Fruit fly (Drosophila melanogaster) whole organism, prepupa: ENCODE data around the gene CG44815.

ENCODE experiments used
- Blimp-1 ChIP-seq: fragments of 200-800 bp; sonication (Bioruptor generic); optimal IDR thresholded peaks from 3 replicates; lab custom pipeline; 2017; ENCODE audit warnings: missing biosample characterization, missing genetic modification characterization, mild to moderate bottlenecking, moderate library complexity, missing genetic modification reagents
- CG10631 ChIP-seq: fragments of 200-800 bp; sonication (Bioruptor generic); optimal IDR thresholded peaks from 2 replicates; lab custom pipeline; 2016; ENCODE audit warnings: missing biosample characterization, missing genetic modification characterization
- CG10669 ChIP-seq: fragments of 200-800 bp; sonication (Bioruptor generic); optimal IDR thresholded peaks from 3 replicates; lab custom pipeline; 2018; ENCODE audit warnings: missing biosample characterization, mild to moderate bottlenecking, missing genetic modification characterization, moderate library complexity
- CG11294 ChIP-seq: fragments of 200-800 bp; sonication (Bioruptor generic); IDR thresholded peaks from 2 replicates; pipeline ENCODE4 v1.3.6; 2022; ENCODE audit warnings: missing biosample characterization, missing genetic modification characterization
- CG11762 ChIP-seq: fragments of 200-800 bp; sonication (Bioruptor generic); optimal IDR thresholded peaks from 3 replicates; lab custom pipeline; 2016; ENCODE audit warnings: missing biosample characterization, missing genetic modification characterization; ENCODE audit not compliant: insufficient read depth
- CG11902 ChIP-seq: fragments of 200-800 bp; sonication (Bioruptor generic); optimal IDR thresholded peaks from 3 replicates; lab custom pipeline; 2016; ENCODE audit warnings: missing biosample characterization, missing genetic modification characterization
- CG15336 ChIP-seq: fragments of 200-800 bp; sonication (Bioruptor generic); IDR thresholded peaks from 2 replicates; pipeline ENCODE4 v1.3.6; 2022; ENCODE audit warnings: missing biosample characterization, missing genetic modification characterization
- CG16779 ChIP-seq: fragments of 200-800 bp; sonication (Bioruptor generic); optimal IDR thresholded peaks from 3 replicates; lab custom pipeline; 2017; ENCODE audit warnings: missing biosample characterization, mild to moderate bottlenecking, missing genetic modification characterization
- CG3032 ChIP-seq: fragments of 200-800 bp; optimal IDR thresholded peaks from 2 replicates; lab custom pipeline; 2019; ENCODE audit warnings: missing biosample characterization, mild to moderate bottlenecking, missing genetic modification characterization, moderate library complexity
- CG32006 ChIP-seq: fragments of 200-800 bp; sonication (Bioruptor generic); optimal IDR thresholded peaks from 3 replicates; lab custom pipeline; 2017; ENCODE audit warnings: missing biosample characterization, mild to moderate bottlenecking, missing genetic modification characterization
- CG34406 ChIP-seq: fragments of 200-800 bp; sonication (Bioruptor generic); optimal IDR thresholded peaks from 3 replicates; lab custom pipeline; 2016; ENCODE audit warnings: missing biosample characterization, missing genetic modification characterization
- CG3919 ChIP-seq: fragments of 200-800 bp; sonication (Bioruptor generic); optimal IDR thresholded peaks from 3 replicates; lab custom pipeline; 2016; ENCODE audit warnings: missing biosample characterization, missing genetic modification characterization
- CG4318 ChIP-seq: fragments of 200-800 bp; sonication (Bioruptor generic); optimal IDR thresholded peaks from 3 replicates; lab custom pipeline; 2017; ENCODE audit warnings: missing biosample characterization, mild to moderate bottlenecking, missing genetic modification characterization
- CG6163 ChIP-seq: fragments of 200-800 bp; sonication (Bioruptor generic); IDR thresholded peaks from 3 replicates; pipeline ENCODE4 v1.3.6; 2022; ENCODE audit warnings: missing biosample characterization, missing genetic modification characterization
- CG6276 ChIP-seq: fragments of 200-800 bp; sonication (Bioruptor generic); optimal IDR thresholded peaks from 2 replicates; lab custom pipeline; 2017; ENCODE audit warnings: missing biosample characterization, mild to moderate bottlenecking, missing genetic modification characterization
- CG6792 ChIP-seq: fragments of 200-800 bp; sonication (Bioruptor generic); optimal IDR thresholded peaks from 3 replicates; lab custom pipeline; 2016; ENCODE audit warnings: missing biosample characterization, missing genetic modification characterization
- CG6808 ChIP-seq: fragments of 200-800 bp; sonication (Bioruptor generic); optimal IDR thresholded peaks from 3 replicates; lab custom pipeline; 2017; ENCODE audit warnings: missing biosample characterization, missing genetic modification characterization, mild to moderate bottlenecking, moderate library complexity, missing genetic modification reagents
- CG7368 ChIP-seq: fragments of 200-800 bp; sonication (Bioruptor generic); optimal IDR thresholded peaks from 3 replicates; lab custom pipeline; 2016; ENCODE audit warnings: missing biosample characterization, missing genetic modification characterization
- CG8119 ChIP-seq: fragments of 200-800 bp; sonication (Bioruptor generic); IDR thresholded peaks from 3 replicates; pipeline ENCODE4 v1.3.6; 2022; ENCODE audit warnings: missing biosample characterization, missing genetic modification characterization
- CG8632 ChIP-seq: fragments of 200-800 bp; sonication (Bioruptor generic); optimal IDR thresholded peaks from 3 replicates; lab custom pipeline; 2016; ENCODE audit warnings: missing biosample characterization, missing genetic modification characterization
- CG9139 ChIP-seq: fragments of 200-800 bp; sonication (Bioruptor generic); optimal IDR thresholded peaks from 3 replicates; lab custom pipeline; 2017; ENCODE audit warnings: missing biosample characterization, mild to moderate bottlenecking, missing genetic modification characterization
- Eip75B ChIP-seq: fragments of 200-800 bp; sonication (Bioruptor generic); optimal IDR thresholded peaks from 3 replicates; lab custom pipeline; 2016; ENCODE audit warnings: missing biosample characterization, missing genetic modification characterization
- Eip78C ChIP-seq: fragments of 200-800 bp; sonication (Bioruptor generic); peaks from one replicate; lab custom pipeline; 2016; ENCODE audit warnings: missing biosample characterization, missing genetic modification characterization
- Eip93F ChIP-seq: fragments of 200-800 bp; sonication (Bioruptor generic); optimal IDR thresholded peaks from 2 replicates; lab custom pipeline; 2016; ENCODE audit warnings: missing biosample characterization, mild to moderate bottlenecking, missing genetic modification characterization
- Ets96B ChIP-seq: fragments of 200-800 bp; optimal IDR thresholded peaks from 2 replicates; lab custom pipeline; 2019; ENCODE audit warnings: missing biosample characterization, mild to moderate bottlenecking, missing genetic modification characterization, moderate library complexity
- Gug ChIP-seq: fragments of 200-800 bp; sonication (Bioruptor generic); IDR thresholded peaks from 2 replicates; pipeline ENCODE4 v1.3.6; 2022; ENCODE audit warnings: missing biosample characterization, missing genetic modification characterization
- Hr38 ChIP-seq: sonication (Bioruptor generic); optimal IDR thresholded peaks from 2 replicates; lab custom pipeline; 2016; ENCODE audit warnings: missing biosample characterization, missing genetic modification characterization
- Hr39 ChIP-seq: fragments of 200-800 bp; sonication (Bioruptor generic); optimal IDR thresholded peaks from 2 replicates; lab custom pipeline; 2016; ENCODE audit warnings: missing biosample characterization, missing genetic modification characterization
- Hr4 ChIP-seq: fragments of 200-800 bp; sonication (Bioruptor generic); optimal IDR thresholded peaks from 3 replicates; lab custom pipeline; 2016; ENCODE audit warnings: missing biosample characterization, missing genetic modification characterization
- Lpt ChIP-seq: fragments of 200-800 bp; sonication (Bioruptor generic); optimal IDR thresholded peaks from 3 replicates; lab custom pipeline; 2016; ENCODE audit warnings: missing biosample characterization, missing genetic modification characterization
- OdsH ChIP-seq: fragments of 200-800 bp; sonication (Bioruptor generic); optimal IDR thresholded peaks from 3 replicates; lab custom pipeline; 2016; ENCODE audit warnings: missing biosample characterization, missing genetic modification characterization
- Smox ChIP-seq: fragments of 200-800 bp; sonication (Bioruptor generic); optimal IDR thresholded peaks from 3 replicates; lab custom pipeline; 2016; ENCODE audit warnings: missing biosample characterization, missing genetic modification characterization
- Sox102F ChIP-seq: fragments of 200-800 bp; sonication (Bioruptor generic); optimal IDR thresholded peaks from 2 replicates; lab custom pipeline; 2016; ENCODE audit warnings: missing biosample characterization, mild to moderate bottlenecking, missing genetic modification characterization
- Sox15 ChIP-seq: fragments of 200-800 bp; sonication (Bioruptor generic); optimal IDR thresholded peaks from 3 replicates; lab custom pipeline; 2016; ENCODE audit warnings: missing biosample characterization, missing genetic modification characterization
- acj6 ChIP-seq: fragments of 200-800 bp; sonication (Bioruptor generic); optimal IDR thresholded peaks from 3 replicates; lab custom pipeline; 2016; ENCODE audit warnings: missing biosample characterization, missing genetic modification characterization
- dsx ChIP-seq: fragments of 200-800 bp; optimal IDR thresholded peaks from 3 replicates; lab custom pipeline; 2019; ENCODE audit warnings: missing biosample characterization, mild to moderate bottlenecking, missing genetic modification characterization, moderate library complexity; ENCODE audit not compliant: poor library complexity, severe bottlenecking
- eg ChIP-seq: fragments of 200-800 bp; sonication (Bioruptor generic); IDR thresholded peaks from 3 replicates; pipeline ENCODE4 v1.3.6; 2022; ENCODE audit warnings: missing biosample characterization, missing genetic modification characterization
- esn ChIP-seq: fragments of 200-800 bp; sonication (Bioruptor generic); optimal IDR thresholded peaks from 2 replicates; lab custom pipeline; 2016; ENCODE audit warnings: missing biosample characterization, mild to moderate bottlenecking, missing genetic modification characterization, moderate library complexity
- fd59A ChIP-seq: fragments of 200-800 bp; sonication (Bioruptor generic); optimal IDR thresholded peaks from 2 replicates; lab custom pipeline; 2017; ENCODE audit warnings: missing biosample characterization, mild to moderate bottlenecking, missing genetic modification characterization, missing genetic modification reagents
- fd85E ChIP-seq: fragments of 200-800 bp; sonication (Bioruptor generic); optimal IDR thresholded peaks from 3 replicates; lab custom pipeline; 2016; ENCODE audit warnings: missing biosample characterization, missing genetic modification characterization
- fkh ChIP-seq: fragments of 200-800 bp; sonication (Bioruptor generic); optimal IDR thresholded peaks from 3 replicates; lab custom pipeline; 2017; ENCODE audit warnings: missing biosample characterization, mild to moderate bottlenecking, missing genetic modification characterization, moderate library complexity
- net ChIP-seq: fragments of 200-800 bp; sonication (Bioruptor generic); optimal IDR thresholded peaks from 3 replicates; lab custom pipeline; 2016; ENCODE audit warnings: missing biosample characterization, missing genetic modification characterization
- pdm3 ChIP-seq: fragments of 200-800 bp; sonication (Bioruptor generic); optimal IDR thresholded peaks from 3 replicates; lab custom pipeline; 2016; ENCODE audit warnings: missing biosample characterization, missing genetic modification characterization
- salr ChIP-seq, 2 experiments: fragments of 200-800 bp; sonication (Bioruptor generic); optimal IDR thresholded peaks; 3 replicates each; lab custom pipeline; 2016 to 2018; ENCODE audit warnings: missing biosample characterization in 2 of 2, missing genetic modification characterization in 2 of 2, mild to moderate bottlenecking in 1 of 2
- spab ChIP-seq: fragments of 200-800 bp; sonication (Bioruptor generic); optimal IDR thresholded peaks from 2 replicates; lab custom pipeline; 2017; ENCODE audit warnings: missing biosample characterization, mild to moderate bottlenecking, missing genetic modification characterization, missing genetic modification reagents
- ss ChIP-seq, 2 experiments: fragments of 200-800 bp; sonication (Bioruptor generic); optimal IDR thresholded peaks; 2 replicates in 1 of 2; 3 replicates in 1 of 2; lab custom pipeline; 2017 to 2018; ENCODE audit warnings: mild to moderate bottlenecking in 2 of 2, missing biosample characterization in 2 of 2, missing genetic modification characterization in 2 of 2, moderate library complexity in 1 of 2
- svp ChIP-seq: fragments of 200-800 bp; sonication (Bioruptor generic); peaks from one replicate; lab custom pipeline; 2016; ENCODE audit warnings: missing biosample characterization, missing genetic modification characterization
- vri ChIP-seq: fragments of 200-800 bp; sonication (Bioruptor generic); optimal IDR thresholded peaks from 3 replicates; lab custom pipeline; 2016; ENCODE audit warnings: missing biosample characterization, mild to moderate bottlenecking, missing genetic modification characterization

The CG44815 gene

DNA sequence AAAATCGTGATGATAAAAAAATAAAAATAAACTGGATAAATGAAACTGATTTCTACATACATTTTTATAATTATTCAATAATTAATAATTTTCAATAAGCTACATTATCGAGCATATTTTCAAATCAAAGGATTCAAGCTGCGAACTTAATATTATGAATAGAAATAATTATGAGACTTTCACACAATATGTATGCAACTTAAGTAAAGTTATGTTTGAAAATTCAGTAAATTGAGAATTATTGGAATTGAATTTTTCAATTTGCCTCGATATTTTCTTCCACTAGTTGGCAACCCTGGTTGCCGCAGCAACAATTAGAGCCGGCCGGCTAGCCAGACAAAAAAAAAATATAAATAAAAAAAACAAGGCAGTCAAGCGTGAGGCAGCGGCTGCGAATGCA is 21.1 kb upstream of the CG44815 start (continued):
- TF ChIP-seq salr (GFP tag; optimal IDR thresholded peaks at IDR 0.05; lab: Kevin White, UChicago) (peak; percentile 7 to 50), fkh (no peak), esn (GFP tag; lab: Kevin White, UChicago) (no peak), CG32006 (GFP tag; lab: Kevin White, UChicago) (no peak), Sox102F (no peak), CG3032 (tag; lab: Kevin White, UChicago) (peak; percentile 52), CG11294 (GFP tag; lab: Robert Waterston, UW) (no peak), Hr4 (GFP tag; lab: Kevin White, UChicago) (peak; percentile 20), CG6163 (GFP tag; lab: Robert Waterston, UW) (peak; percentile 47; the same call in 2 of the 3 replicates), CG34406 (GFP tag; lab: Kevin White, UChicago) (no peak), acj6 (GFP tag; lab: Kevin White, UChicago) (peak; percentile 15), CG15336 (GFP tag; lab: Robert Waterston, UW) (peak; percentile 55), CG3919 (peak; percentile 37), eg (GFP tag; lab: Robert Waterston, UW) (peak; percentile 54), CG11762 (GFP tag; lab: Kevin White, UChicago) (peak; percentile 32), Lpt (no peak), ss (GFP tag; optimal IDR thresholded peaks at IDR 0.05; lab: Kevin White, UChicago) (peak; percentile 13 to 43), Smox (GFP tag; lab: Kevin White, UChicago) (no peak), Eip75B (GFP tag; lab: Kevin White, UChicago) (no peak), Gug (GFP tag; lab: Robert Waterston, UW) (no peak), CG9139 (GFP tag; lab: Kevin White, UChicago) (no peak), OdsH (GFP tag; lab: Kevin White, UChicago) (peak; percentile 39), Eip93F (GFP tag; lab: Kevin White, UChicago) (no peak), CG8119 (GFP tag; lab: Robert Waterston, UW) (peak; percentile 47), CG4318 (GFP tag; lab: Kevin White, UChicago) (no peak), Hr38 (GFP tag; lab: Kevin White, UChicago) (no peak), vri (no peak), CG10631 (GFP tag; lab: Kevin White, UChicago) (peak; percentile 14), CG11902 (GFP tag; lab: Kevin White, UChicago) (no peak), dsx (GFP tag; lab: Kevin White, UChicago) (peak; percentile 15), Blimp-1 (GFP tag; lab: Kevin White, UChicago) (no peak)

DNA sequence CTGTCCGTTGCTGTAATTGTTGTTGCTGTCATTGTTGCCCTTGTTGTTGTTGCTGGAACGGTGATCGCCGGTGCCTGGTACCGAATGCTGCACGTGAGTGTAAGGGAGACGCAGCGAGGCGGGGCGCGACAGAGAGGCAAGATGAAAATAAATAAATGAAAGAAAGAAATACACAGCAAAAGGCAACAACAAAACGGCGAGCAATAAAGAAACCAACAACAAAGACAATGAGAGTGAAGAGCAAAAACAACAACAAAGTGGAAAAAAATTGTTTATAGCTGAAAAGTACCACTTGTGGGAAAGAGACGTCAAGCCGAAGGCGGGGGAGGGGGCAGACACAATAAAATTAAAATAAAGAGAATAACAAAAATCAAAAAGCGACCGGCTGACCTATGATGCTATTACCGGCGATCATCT is 20.6 kb upstream of the CG44815 start:
- TF ChIP-seq Hr4 (GFP tag; lab: Kevin White, UChicago) (no peak), svp (GFP tag; lab: Kevin White, UChicago) (peak; percentile 72), CG10669 (no peak), Lpt (peak; percentile 17), CG8119 (GFP tag; lab: Robert Waterston, UW) (0 out of 3 replicates have a peak, but pooled peaks have one; percentile 36), Gug (GFP tag; lab: Robert Waterston, UW) (no peak), fd85E (no peak), pdm3 (GFP tag; lab: Kevin White, UChicago) (no peak), CG15336 (GFP tag; lab: Robert Waterston, UW) (no peak), net (GFP tag; lab: Kevin White, UChicago) (no peak), Sox15 (GFP tag; lab: Kevin White, UChicago) (no peak), CG6792 (GFP tag; lab: Kevin White, UChicago) (no peak), Ets96B (peak; percentile 39), ss (GFP tag; optimal IDR thresholded peaks at IDR 0.05; lab: Kevin White, UChicago) (peak; percentile 66 to 76), salr (GFP tag; optimal IDR thresholded peaks at IDR 0.05; lab: Kevin White, UChicago) (no peak), CG6276 (GFP tag; lab: Kevin White, UChicago) (no peak), CG6808 (GFP tag; lab: Kevin White, UChicago) (peak; percentile 59), acj6 (GFP tag; lab: Kevin White, UChicago) (no peak), CG8632 (GFP tag; lab: Kevin White, UChicago) (no peak), dsx (GFP tag; lab: Kevin White, UChicago) (peak; percentile 71), Hr38 (GFP tag; lab: Kevin White, UChicago) (no peak), fkh (peak; percentile 72), spab (peak; percentile 17), esn (GFP tag; lab: Kevin White, UChicago) (no peak), CG7368 (GFP tag; lab: Kevin White, UChicago) (no peak), Eip93F (GFP tag; lab: Kevin White, UChicago) (no peak), CG16779 (tag; lab: Kevin White, UChicago) (no peak), CG32006 (GFP tag; lab: Kevin White, UChicago) (peak; percentile 27), fd59A (GFP tag; lab: Kevin White, UChicago) (no peak), Eip78C (no peak), Blimp-1 (GFP tag; lab: Kevin White, UChicago) (no peak), Hr39 (GFP tag; lab: Kevin White, UChicago) (no peak), CG3919 (no peak)
